Fruit fly (Drosophila melanogaster): ENCODE measurements around the gene CG10657.

CG10657 gene

dm6 chr3L:12514762-12515215, 17.8 kb upstream of the CG10657 start, which contains the start of the genes sti and tral (continued):
- TF ChIP-seq CG16779 (tag; optimal IDR thresholded peaks at IDR 0.05) (no peak), CG6792 (GFP tag; optimal IDR thresholded peaks at IDR 0.05) (peak; percentile 82), Blimp-1 (GFP tag; optimal IDR thresholded peaks at IDR 0.05) (peak; percentile 52), dsx (GFP tag; optimal IDR thresholded peaks at IDR 0.05; ENCODE audit: poor library complexity, severe bottlenecking) (no peak), CG32006 (GFP tag; optimal IDR thresholded peaks at IDR 0.05) (no peak), CG3032 (tag; optimal IDR thresholded peaks at IDR 0.05) (peak; percentile 71), Ets96B (tag; optimal IDR thresholded peaks at IDR 0.05) (peak; percentile 49), acj6 (GFP tag; optimal IDR thresholded peaks at IDR 0.05) (no peak), net (GFP tag; optimal IDR thresholded peaks at IDR 0.05) (no peak), Sox102F (GFP tag; optimal IDR thresholded peaks at IDR 0.05) (peak; percentile 72), ss (GFP tag; optimal IDR thresholded peaks at IDR 0.05) (peak in 1 of 2 experiments; percentile 58), CG10669 (GFP tag; optimal IDR thresholded peaks at IDR 0.05) (no peak), fd85E (GFP tag; optimal IDR thresholded peaks at IDR 0.05) (peak; percentile 54), CG8632 (GFP tag; optimal IDR thresholded peaks at IDR 0.05) (peak; percentile 69), Hr39 (GFP tag; optimal IDR thresholded peaks at IDR 0.05) (peak; percentile 92), pdm3 (GFP tag; optimal IDR thresholded peaks at IDR 0.05) (no peak), vri (GFP tag; optimal IDR thresholded peaks at IDR 0.05) (no peak), Ets21C (GFP tag; optimal IDR thresholded peaks at IDR 0.05) (peak; percentile 84), Hr38 (GFP tag; optimal IDR thresholded peaks at IDR 0.05) (peak; percentile 78), lz (GFP tag; optimal IDR thresholded peaks at IDR 0.05) (peak; percentile 92), CG1621 (tag; optimal IDR thresholded peaks at IDR 0.05) (peak; percentile 62), Gug (GFP tag; IDR thresholded peaks at IDR 0.05) (peak; percentile 70), cyc (GFP tag; optimal IDR thresholded peaks at IDR 0.05) (peak; percentile 90), CG3919 (GFP tag; optimal IDR thresholded peaks at IDR 0.05) (peak; percentile 89), Eip78C (GFP tag) (no peak), achi (GFP tag; optimal IDR thresholded peaks at IDR 0.05) (peak; percentile 88), Eip75B (GFP tag; optimal IDR thresholded peaks at IDR 0.05) (no peak), CG11902 (GFP tag; optimal IDR thresholded peaks at IDR 0.05) (peak; percentile 82), CG11294 (GFP tag; IDR thresholded peaks at IDR 0.05) (peak; percentile 27; the same call in 1 of the 2 replicates), svp (GFP tag) (no peak)

dm6 chr3L:12507571-12507970, 10.6 kb upstream of the CG10657 start, which contains the start of gene CG10654:
Gene CG10654, minus strand, starts transcription at chr3L:12507840.
- no peak for TF ChIP-seq dsx (GFP tag; optimal IDR thresholded peaks at IDR 0.05; ENCODE audit: poor library complexity, severe bottlenecking)
- TF ChIP-seq Blimp-1 (GFP tag; optimal IDR thresholded peaks at IDR 0.05) = no peak
- TF ChIP-seq CG11294 (GFP tag; IDR thresholded peaks at IDR 0.05) = no peak
- no peak for TF ChIP-seq svp (GFP tag)
- no peak for TF ChIP-seq CG16779 (tag; optimal IDR thresholded peaks at IDR 0.05)
- TF ChIP-seq Eip75B (GFP tag; optimal IDR thresholded peaks at IDR 0.05) = no peak
- no peak for TF ChIP-seq dac (GFP tag; optimal IDR thresholded peaks at IDR 0.05)
- TF ChIP-seq CG4318 (GFP tag; optimal IDR thresholded peaks at IDR 0.05) = no peak
- TF ChIP-seq Sox14 (GFP tag; optimal IDR thresholded peaks at IDR 0.05) = no peak
- TF ChIP-seq fkh (GFP tag; optimal IDR thresholded peaks at IDR 0.05) = no peak
- no peak for TF ChIP-seq Met (GFP tag; optimal IDR thresholded peaks at IDR 0.05)
- TF ChIP-seq Smox (GFP tag; optimal IDR thresholded peaks at IDR 0.05) = no peak
- no peak for TF ChIP-seq CG10669 (GFP tag; optimal IDR thresholded peaks at IDR 0.05)
- TF ChIP-seq CG32006 (GFP tag; optimal IDR thresholded peaks at IDR 0.05) = no peak
- TF ChIP-seq CG10631 (GFP tag; optimal IDR thresholded peaks at IDR 0.05) = no peak
- no peak for TF ChIP-seq CG6808 (GFP tag; optimal IDR thresholded peaks at IDR 0.05)
- TF ChIP-seq CG9139 (GFP tag; optimal IDR thresholded peaks at IDR 0.05) = no peak
- TF ChIP-seq Gug (GFP tag; IDR thresholded peaks at IDR 0.05) = no peak
- no peak for TF ChIP-seq CG8119 (GFP tag; IDR thresholded peaks at IDR 0.05)
- TF ChIP-seq CG8319 (GFP tag; optimal IDR thresholded peaks at IDR 0.05) = no peak
